Fruit fly (Drosophila melanogaster) whole organism, embryonic: ENCODE results near the gene CG2247.

Source experiments
- CG10431 ChIP-seq: fragments of 200-800 bp; sonication (Bioruptor generic); optimal IDR thresholded peaks from 3 replicates; lab custom pipeline; 2018; ENCODE audit warnings: missing biosample characterization, mild to moderate bottlenecking, missing genetic modification characterization
- CG12299 ChIP-seq: fragments of 200-800 bp; sonication (Bioruptor generic); optimal IDR thresholded peaks from 2 replicates; lab custom pipeline; 2018; ENCODE audit warnings: missing biosample characterization, mild to moderate bottlenecking, missing genetic modification characterization
- CG13287 ChIP-seq: fragments of 200-800 bp; sonication (Bioruptor generic); IDR thresholded peaks from 2 replicates; pipeline ENCODE4 v1.3.6; 2022; ENCODE audit warnings: missing biosample characterization, missing genetic modification characterization; ENCODE audit not compliant: partially characterized antibody
- CG13424 ChIP-seq: fragments of 200-800 bp; sonication (Bioruptor generic); optimal IDR thresholded peaks from 2 replicates; lab custom pipeline; 2019; ENCODE audit warnings: missing biosample characterization, mild to moderate bottlenecking, missing genetic modification characterization, moderate library complexity
- CG14441 ChIP-seq: fragments of 200-800 bp; sonication (Bioruptor generic); IDR thresholded peaks from 2 replicates; pipeline ENCODE4 v1.3.6; 2022; ENCODE audit warnings: missing biosample characterization, missing genetic modification characterization
- CG14710 ChIP-seq: fragments of 200-800 bp; sonication (Bioruptor generic); optimal IDR thresholded peaks from 3 replicates; lab custom pipeline; 2019; ENCODE audit warnings: missing biosample characterization, mild to moderate bottlenecking, missing genetic modification characterization, moderate library complexity
- CG15269 ChIP-seq: fragments of 200-800 bp; sonication (Bioruptor generic); optimal IDR thresholded peaks from 2 replicates; lab custom pipeline; 2018; ENCODE audit warnings: missing biosample characterization, mild to moderate bottlenecking, missing genetic modification characterization, moderate library complexity
- CG15601 ChIP-seq: fragments of 200-800 bp; sonication (Bioruptor generic); optimal IDR thresholded peaks from 3 replicates; lab custom pipeline; 2019; ENCODE audit warnings: missing biosample characterization, mild to moderate bottlenecking, missing genetic modification characterization, moderate library complexity
- CG17359 ChIP-seq: fragments of 200-800 bp; sonication (Bioruptor generic); optimal IDR thresholded peaks from 3 replicates; lab custom pipeline; 2018; ENCODE audit warnings: missing biosample characterization, mild to moderate bottlenecking, missing genetic modification characterization, moderate library complexity
- CG18262 ChIP-seq: fragments of 200-800 bp; optimal IDR thresholded peaks from 3 replicates; lab custom pipeline; 2019; ENCODE audit warnings: missing biosample characterization, mild to moderate bottlenecking, missing genetic modification characterization, moderate library complexity
- CG2712 ChIP-seq: fragments of 200-800 bp; optimal IDR thresholded peaks from 3 replicates; lab custom pipeline; 2019; ENCODE audit warnings: missing biosample characterization, mild to moderate bottlenecking, missing genetic modification characterization, moderate library complexity
- CG31388 ChIP-seq: fragments of 200-800 bp; sonication (Bioruptor generic); optimal IDR thresholded peaks from 2 replicates; lab custom pipeline; 2016; ENCODE audit warnings: missing biosample characterization, missing genetic modification characterization
- CG32767 ChIP-seq: fragments of 200-800 bp; sonication (Bioruptor generic); IDR thresholded peaks from 2 replicates; pipeline ENCODE4 v1.3.6; 2022; ENCODE audit warnings: missing biosample characterization, missing genetic modification characterization
- CG4820 ChIP-seq: fragments of 200-800 bp; sonication (Bioruptor generic); optimal IDR thresholded peaks from 3 replicates; lab custom pipeline; 2016; ENCODE audit warnings: missing biosample characterization, missing genetic modification characterization
- CG5245 ChIP-seq: fragments of 200-800 bp; sonication (Bioruptor generic); optimal IDR thresholded peaks from 3 replicates; lab custom pipeline; 2016; ENCODE audit warnings: missing biosample characterization, missing genetic modification characterization
- CG6791 ChIP-seq: fragments of 200-800 bp; sonication (Bioruptor generic); IDR thresholded peaks from 3 replicates; pipeline ENCODE4 v1.3.6; 2022; ENCODE audit warnings: missing biosample characterization, missing genetic modification characterization; ENCODE audit not compliant: partially characterized antibody
- CG7786 ChIP-seq: fragments of 200-800 bp; sonication (Bioruptor generic); optimal IDR thresholded peaks from 2 replicates; lab custom pipeline; 2016; ENCODE audit warnings: missing biosample characterization, missing genetic modification characterization
- CG8359 ChIP-seq: fragments of 200-800 bp; sonication (Bioruptor generic); optimal IDR thresholded peaks from 2 replicates; lab custom pipeline; 2017; ENCODE audit warnings: missing biosample characterization, mild to moderate bottlenecking, missing genetic modification characterization, borderline replicate concordance
- CG8765 ChIP-seq: fragments of 200-800 bp; sonication (Bioruptor generic); IDR thresholded peaks from 2 replicates; pipeline ENCODE4 v1.3.6; 2022; ENCODE audit warnings: missing biosample characterization, missing genetic modification characterization
- Chrac-16 ChIP-seq: fragments of 200-800 bp; sonication (Bioruptor generic); optimal IDR thresholded peaks from 3 replicates; lab custom pipeline; 2016; ENCODE audit warnings: missing biosample characterization, missing genetic modification characterization
- Lpt ChIP-seq: fragments of >200 bp; optimal IDR thresholded peaks from 2 replicates; lab custom pipeline; 2018; ENCODE audit warnings: missing biosample characterization, missing genetic modification characterization
- Max ChIP-seq: fragments of 200-800 bp; sonication (Bioruptor generic); optimal IDR thresholded peaks from 2 replicates; lab custom pipeline; 2016; ENCODE audit warnings: missing biosample characterization, mild to moderate bottlenecking, missing genetic modification characterization
- Nf-YC ChIP-seq: fragments of 200-800 bp; optimal IDR thresholded peaks from 3 replicates; lab custom pipeline; 2019; ENCODE audit warnings: missing biosample characterization, mild to moderate bottlenecking, missing genetic modification characterization, moderate library complexity
- Optix ChIP-seq: fragments of 200-800 bp; sonication (Bioruptor generic); IDR thresholded peaks from 3 replicates; pipeline ENCODE4 v1.3.6; 2022; ENCODE audit warnings: missing biosample characterization, missing genetic modification characterization
- Sry-δ ChIP-seq: fragments of 200-800 bp; sonication (Bioruptor generic); optimal IDR thresholded peaks from 2 replicates; lab custom pipeline; 2016; ENCODE audit warnings: missing biosample characterization, missing genetic modification characterization
- bigmax ChIP-seq: fragments of 200-800 bp; sonication (Bioruptor generic); optimal IDR thresholded peaks from 2 replicates; lab custom pipeline; 2018; ENCODE audit warnings: missing biosample characterization, mild to moderate bottlenecking, missing genetic modification characterization
- bsh ChIP-seq, 2 experiments: fragments of 200-800 bp; sonication (Bioruptor generic); optimal IDR thresholded peaks; 2 replicates each; lab custom pipeline; 2017 to 2018; ENCODE audit warnings: mild to moderate bottlenecking in 2 of 2, missing biosample characterization in 2 of 2, missing genetic modification characterization in 2 of 2, moderate library complexity in 1 of 2
- cas ChIP-seq: fragments of 200-800 bp; sonication (Bioruptor generic); IDR thresholded peaks from 2 replicates; pipeline ENCODE4 v1.3.6; 2022; ENCODE audit warnings: missing biosample characterization, missing genetic modification characterization
- chinmo ChIP-seq: fragments of 200-800 bp; sonication (Bioruptor generic); IDR thresholded peaks from 4 replicates; pipeline ENCODE4 v1.3.6; 2022; ENCODE audit warnings: missing biosample characterization, missing genetic modification characterization; ENCODE audit not compliant: partially characterized antibody
- cwo ChIP-seq: fragments of 200-800 bp; sonication (Bioruptor generic); optimal IDR thresholded peaks from 3 replicates; lab custom pipeline; 2017; ENCODE audit warnings: missing biosample characterization, missing genetic modification characterization, mild to moderate bottlenecking, moderate library complexity, missing genetic modification reagents
- gfzf ChIP-seq: fragments of 200-800 bp; sonication (Bioruptor generic); optimal IDR thresholded peaks from 2 replicates; lab custom pipeline; 2016; ENCODE audit warnings: missing biosample characterization, mild to moderate bottlenecking, missing genetic modification characterization, moderate library complexity
- hb ChIP-seq: fragments of 200-800 bp; sonication (Bioruptor generic); IDR thresholded peaks from 3 replicates; pipeline ENCODE4 v1.3.6; 2022; ENCODE audit warnings: missing biosample characterization, missing genetic modification characterization; ENCODE audit not compliant: partially characterized antibody
- inv ChIP-seq: fragments of 200-800 bp; sonication (Bioruptor generic); IDR thresholded peaks from 2 replicates; pipeline ENCODE4 v1.3.6; 2022; ENCODE audit warnings: missing biosample characterization, missing genetic modification characterization; ENCODE audit not compliant: partially characterized antibody
- kay ChIP-seq: fragments of 200-800 bp; sonication (Bioruptor generic); optimal IDR thresholded peaks from 2 replicates; lab custom pipeline; 2016; ENCODE audit warnings: missing biosample characterization, missing genetic modification characterization
- ken ChIP-seq: fragments of 200-800 bp; sonication (Bioruptor generic); IDR thresholded peaks from 3 replicates; pipeline ENCODE4 v1.3.6; 2022; ENCODE audit warnings: missing biosample characterization, missing genetic modification characterization
- klu ChIP-seq: fragments of 200-800 bp; sonication (Bioruptor generic); IDR thresholded peaks from 2 replicates; pipeline ENCODE4 v1.3.6; 2022; ENCODE audit warnings: missing biosample characterization, missing genetic modification characterization
- lola ChIP-seq, 3 experiments: fragments of >200 bp in 2 of 3; fragments of 200-800 bp in 1 of 3; sonication (Bioruptor generic) in 1 of 3; optimal IDR thresholded peaks; 2 replicates each; lab custom pipeline; 2017 to 2019; ENCODE audit warnings: missing biosample characterization in 3 of 3, missing genetic modification characterization in 3 of 3, mild to moderate bottlenecking in 1 of 3, moderate library complexity in 1 of 3
- mld ChIP-seq: fragments of 200-800 bp; sonication (Bioruptor generic); IDR thresholded peaks from 3 replicates; pipeline ENCODE4 v1.3.6; 2022; ENCODE audit warnings: missing biosample characterization, missing genetic modification characterization; ENCODE audit not compliant: partially characterized antibody
- nerfin-2 ChIP-seq: fragments of 200-800 bp; sonication (Bioruptor generic); IDR thresholded peaks from 2 replicates; pipeline ENCODE4 v1.3.6; 2022; ENCODE audit warnings: missing biosample characterization, missing genetic modification characterization; ENCODE audit not compliant: partially characterized antibody
- pzg ChIP-seq: fragments of 200-800 bp; sonication (Bioruptor generic); optimal IDR thresholded peaks from 3 replicates; lab custom pipeline; 2018; ENCODE audit warnings: missing biosample characterization, mild to moderate bottlenecking, missing genetic modification characterization, moderate library complexity
- salm ChIP-seq: fragments of 200-800 bp; sonication (Bioruptor generic); optimal IDR thresholded peaks from 2 replicates; lab custom pipeline; 2018; ENCODE audit warnings: missing biosample characterization, mild to moderate bottlenecking, missing genetic modification characterization
- sd ChIP-seq: fragments of 200-800 bp; sonication (Bioruptor generic); optimal IDR thresholded peaks from 3 replicates; lab custom pipeline; 2018; ENCODE audit warnings: missing biosample characterization, mild to moderate bottlenecking, missing genetic modification characterization, moderate library complexity
- sna ChIP-seq: fragments of 200-800 bp; sonication (Bioruptor generic); IDR thresholded peaks from 2 replicates; pipeline ENCODE4 v1.3.6; 2022; ENCODE audit warnings: missing biosample characterization, missing genetic modification characterization; ENCODE audit not compliant: partially characterized antibody
- stc ChIP-seq: fragments of 200-800 bp; sonication (Bioruptor generic); IDR thresholded peaks from 2 replicates; pipeline ENCODE4 v1.3.6; 2022; ENCODE audit warnings: missing biosample characterization, missing genetic modification characterization
- tna ChIP-seq: fragments of 200-800 bp; sonication (Bioruptor generic); IDR thresholded peaks from 2 replicates; pipeline ENCODE4 v1.3.6; 2022; ENCODE audit warnings: missing biosample characterization, missing genetic modification characterization; ENCODE audit not compliant: partially characterized antibody
- trem ChIP-seq: fragments of 200-800 bp; optimal IDR thresholded peaks from 3 replicates; lab custom pipeline; 2019; ENCODE audit warnings: missing biosample characterization, mild to moderate bottlenecking, missing genetic modification characterization, moderate library complexity
- usp ChIP-seq: fragments of >200 bp; optimal IDR thresholded peaks from 2 replicates; lab custom pipeline; 2017; ENCODE audit warnings: missing biosample characterization, missing genetic modification characterization
- vfl ChIP-seq: fragments of 200-800 bp; sonication (Bioruptor generic); optimal IDR thresholded peaks from 2 replicates; lab custom pipeline; 2016; ENCODE audit warnings: missing biosample characterization, missing genetic modification characterization
- vnd ChIP-seq: fragments of 200-800 bp; sonication (Bioruptor generic); IDR thresholded peaks from 3 replicates; pipeline ENCODE4 v1.3.6; 2022; ENCODE audit warnings: missing biosample characterization, missing genetic modification characterization; ENCODE audit not compliant: partially characterized antibody

The CG2247 gene

dm6 chrX:11611645-11612079 is at the start of gene CG2247, which contains the start of gene CG1703 (continued):
- TF ChIP-seq CG17359 (tag; lab: Kevin White, UChicago) (no peak), Nf-YC (tag; lab: Kevin White, UChicago) (peak; percentile 60), CG13424 (tag; lab: Kevin White, UChicago) (no peak), kay (no peak), CG14710 (tag; lab: Kevin White, UChicago) (peak; percentile 76), nerfin-2 (GFP tag; lab: Robert Waterston, UW) (peak; percentile 52), Max (peak; percentile 22), sna (GFP tag; lab: Robert Waterston, UW) (peak; percentile 71), CG32767 (no peak), vnd (GFP tag; lab: Robert Waterston, UW) (peak; percentile 76), Sry-δ (GFP tag; lab: Kevin White, UChicago) (peak; percentile 75), inv (peak; percentile 80), lola (GFP tag; optimal IDR thresholded peaks at IDR 0.05; lab: Kevin White, UChicago) (peak in 1 of 3 experiments; percentile 2), Lpt (GFP tag; lab: Kevin White, UChicago) (no peak), pzg (GFP tag; lab: Kevin White, UChicago) (peak; percentile 78), chinmo (GFP tag; lab: Robert Waterston, UW) (peak; percentile 58; the same call in 1 of the 4 replicates), CG13287 (GFP tag; lab: Robert Waterston, UW) (peak; percentile 88), CG4820 (GFP tag; lab: Kevin White, UChicago) (no peak), mld (GFP tag; lab: Robert Waterston, UW) (0 out of 3 replicates have a peak, but pooled peaks have one; percentile 44), CG5245 (no peak), CG2712 (tag; lab: Kevin White, UChicago) (peak; percentile 60), CG18262 (tag; lab: Kevin White, UChicago) (peak; percentile 21), gfzf (GFP tag; lab: Kevin White, UChicago) (peak; percentile 69), CG6791 (GFP tag; lab: Robert Waterston, UW) (peak; percentile 72; the same call in 2 of the 3 replicates), tna (peak; percentile 51; the same call in 1 of the 2 replicates), salm (tag; lab: Kevin White, UChicago) (no peak), hb (GFP tag; lab: Robert Waterston, UW) (peak; percentile 68; the same call in 2 of the 3 replicates), CG14441 (GFP tag; lab: Robert Waterston, UW) (no peak), cwo (GFP tag; lab: Kevin White, UChicago) (peak; percentile 72)

DNA sequence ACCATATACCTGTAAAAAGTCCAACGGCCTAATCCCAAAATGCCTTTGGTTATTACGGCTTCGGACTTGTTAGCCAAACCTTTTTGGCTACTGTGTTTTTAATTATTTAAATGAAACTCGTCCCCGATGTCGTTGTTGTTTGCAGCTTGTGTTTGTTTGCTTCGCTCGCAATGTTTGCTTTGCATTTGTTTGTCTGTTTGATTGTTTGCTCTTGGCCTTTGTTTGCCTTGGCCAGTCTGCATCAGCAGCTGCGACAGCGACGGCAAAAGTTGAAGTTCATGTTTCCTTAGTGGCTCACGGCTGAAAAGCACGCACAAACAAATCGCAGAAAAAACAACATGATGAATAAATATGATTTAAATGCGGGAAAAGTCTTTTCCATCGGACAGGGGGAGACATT is 49.0 kb upstream of the CG2247 start:
- TF ChIP-seq CG31388 (GFP tag; lab: Kevin White, UChicago) (no peak), vfl (no peak), Optix (GFP tag; lab: Robert Waterston, UW) (no peak), CG8359 (GFP tag; lab: Kevin White, UChicago) (peak; percentile 32), Chrac-16 (GFP tag; lab: Kevin White, UChicago) (no peak), ken (no peak), sd (tag; lab: Kevin White, UChicago) (no peak), CG15269 (tag; lab: Kevin White, UChicago) (peak; percentile 40), bsh (GFP tag; optimal IDR thresholded peaks at IDR 0.05; lab: Kevin White, UChicago) (peak in 1 of 2 experiments; percentile 48), bigmax (GFP tag; lab: Kevin White, UChicago) (no peak), CG8765 (GFP tag; lab: Robert Waterston, UW) (no peak), klu (GFP tag; lab: Robert Waterston, UW) (no peak), CG15601 (peak; percentile 66), hb (GFP tag; lab: Robert Waterston, UW) (no peak), CG12299 (tag; lab: Kevin White, UChicago) (no peak), cas (GFP tag; lab: Robert Waterston, UW) (no peak), CG7786 (GFP tag; lab: Kevin White, UChicago) (no peak), trem (tag; lab: Kevin White, UChicago) (no peak), stc (peak; percentile 66; the same call in 1 of the 2 replicates), usp (GFP tag; lab: Kevin White, UChicago) (no peak), CG10431 (no peak)
